Worm (Caenorhabditis elegans): ENCODE data around the gene sri-62.

DNA sequence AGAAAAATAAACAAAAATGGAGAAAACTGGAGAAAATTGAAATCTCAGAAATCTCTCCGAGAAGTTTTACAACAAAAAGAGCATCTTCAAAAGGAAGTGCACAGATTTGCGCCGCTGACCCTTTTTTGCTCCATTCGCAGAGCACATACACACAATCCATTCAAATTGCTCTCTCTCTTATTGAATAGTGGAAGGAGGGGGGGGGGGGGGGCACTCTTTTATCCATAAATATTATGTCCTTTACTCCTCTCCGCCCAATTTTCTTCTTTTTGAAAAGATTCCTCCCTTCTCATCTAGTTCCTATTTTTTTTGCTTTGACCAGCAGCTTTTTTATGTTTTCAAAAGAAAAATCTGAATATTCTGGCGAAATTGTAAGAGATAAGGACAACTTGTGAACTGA lies 3.2 kb downstream of the sri-62 start:
- TF ChIP-seq dpl-1 (GFP tag; optimal IDR thresholded peaks at IDR 0.05), result no peak
- TF ChIP-seq unc-62 (GFP tag; optimal IDR thresholded peaks at IDR 0.05), result no peak

Measured in whole organism, L1 larva.